Fruit fly (Drosophila melanogaster): Measurements from ENCODE around the gene del.
A peak's percentile ranks its signal among the peaks of the same experiment; 100 is the strongest.

The del gene

dm6 chr2L:21195331-21195730, 47.0 kb upstream of the del start (continued):
- 0 out of 2 replicates have a peak, but pooled peaks have one; percentile 12 for TF ChIP-seq CG9932 (GFP tag; IDR thresholded peaks at IDR 0.05)
- TF ChIP-seq ATbp (GFP tag; optimal IDR thresholded peaks at IDR 0.05) = no peak
- no peak for TF ChIP-seq CG10431 (GFP tag; optimal IDR thresholded peaks at IDR 0.05)
- no peak for TF ChIP-seq CG11247 (GFP tag; IDR thresholded peaks at IDR 0.05)
- TF ChIP-seq CG10959 (GFP tag; IDR thresholded peaks at IDR 0.05) = no peak
- TF ChIP-seq CG6765 (GFP tag; optimal IDR thresholded peaks at IDR 0.05) = no peak
- peak; percentile 63 for TF ChIP-seq lab (GFP tag; optimal IDR thresholded peaks at IDR 0.05)
- no peak for TF ChIP-seq CG16863 (GFP tag; optimal IDR thresholded peaks at IDR 0.05)
- TF ChIP-seq CG30403 (GFP tag; optimal IDR thresholded peaks at IDR 0.05) = peak; percentile 11
- no peak for TF ChIP-seq ac (GFP tag; optimal IDR thresholded peaks at IDR 0.05)
- TF ChIP-seq CG2712 (tag; optimal IDR thresholded peaks at IDR 0.05) = no peak
- TF ChIP-seq CG6272 (GFP tag; IDR thresholded peaks at IDR 0.05) = no peak
- no peak for TF ChIP-seq ssp (GFP tag; IDR thresholded peaks at IDR 0.05)
- peak; percentile 49 for TF ChIP-seq CG2678 (tag; optimal IDR thresholded peaks at IDR 0.05)
- TF ChIP-seq Hmx (GFP tag; optimal IDR thresholded peaks at IDR 0.05) = no peak
- no peak for TF ChIP-seq HLH3B (GFP tag; IDR thresholded peaks at IDR 0.05)
- no peak for TF ChIP-seq ara (GFP tag; IDR thresholded peaks at IDR 0.05)
- no peak for TF ChIP-seq CG2129 (GFP tag; IDR thresholded peaks at IDR 0.05; ENCODE audit: partially characterized antibody)
- TF ChIP-seq z (GFP tag; IDR thresholded peaks at IDR 0.05) = no peak
- TF ChIP-seq crp (GFP tag; optimal IDR thresholded peaks at IDR 0.05) = no peak
- no peak for TF ChIP-seq MBD-R2 (GFP tag; IDR thresholded peaks at IDR 0.05)
- TF ChIP-seq jumu (GFP tag; optimal IDR thresholded peaks at IDR 0.05) = no peak
- no peak for TF ChIP-seq zfh1 (GFP tag; IDR thresholded peaks at IDR 0.05)
- TF ChIP-seq MTF-1 (GFP tag; optimal IDR thresholded peaks at IDR 0.05; ENCODE audit: borderline replicate concordance) = no peak
- TF ChIP-seq CG9437 (GFP tag; optimal IDR thresholded peaks at IDR 0.05) = no peak
- no peak for TF ChIP-seq Antp (GFP tag; optimal IDR thresholded peaks at IDR 0.05)
- no peak for TF ChIP-seq Doc2 (GFP tag; IDR thresholded peaks at IDR 0.05)
- no peak for TF ChIP-seq tll (GFP tag; optimal IDR thresholded peaks at IDR 0.05)
- no peak for TF ChIP-seq Atf-2 (GFP tag; optimal IDR thresholded peaks at IDR 0.05)
- TF ChIP-seq CG10462 (GFP tag; optimal IDR thresholded peaks at IDR 0.05) = no peak
- TF ChIP-seq gem (tag; optimal IDR thresholded peaks at IDR 0.05) = peak; percentile 29
- no peak for TF ChIP-seq otp (GFP tag; IDR thresholded peaks at IDR 0.05)
- peak; percentile 31 for TF ChIP-seq CG3281 (GFP tag; optimal IDR thresholded peaks at IDR 0.05)
- TF ChIP-seq Hmr (GFP tag; optimal IDR thresholded peaks at IDR 0.05) = peak; percentile 18
- TF ChIP-seq ken (GFP tag; IDR thresholded peaks at IDR 0.05) = no peak
- TF ChIP-seq CG8944 (GFP tag; optimal IDR thresholded peaks at IDR 0.05) = no peak
- TF ChIP-seq CG17612 (GFP tag; IDR thresholded peaks at IDR 0.05) = no peak
- no peak for TF ChIP-seq Chrac-16 (GFP tag; optimal IDR thresholded peaks at IDR 0.05)
- peak; percentile 40 for TF ChIP-seq Fer3 (tag; optimal IDR thresholded peaks at IDR 0.05)
- no peak for TF ChIP-seq CG11398 (GFP tag; optimal IDR thresholded peaks at IDR 0.05)
- TF ChIP-seq CG4360 (GFP tag; IDR thresholded peaks at IDR 0.05) = no peak
- no peak for TF ChIP-seq Pdp1 (GFP tag; optimal IDR thresholded peaks at IDR 0.05)
- no peak for TF ChIP-seq fru (optimal IDR thresholded peaks at IDR 0.05)
- no peak for TF ChIP-seq CG15073 (GFP tag; optimal IDR thresholded peaks at IDR 0.05)
- no peak for TF ChIP-seq CG31365 (tag; optimal IDR thresholded peaks at IDR 0.05)
- no peak for TF ChIP-seq Myb (GFP tag; optimal IDR thresholded peaks at IDR 0.05)
- no peak for TF ChIP-seq tio (GFP tag; optimal IDR thresholded peaks at IDR 0.05)
- no peak for TF ChIP-seq en (GFP tag; optimal IDR thresholded peaks at IDR 0.05)
- TF ChIP-seq CG7271 (tag; optimal IDR thresholded peaks at IDR 0.05) = no peak
- peak; percentile 45 for TF ChIP-seq row (GFP tag; IDR thresholded peaks at IDR 0.05)
- TF ChIP-seq Ets97D (GFP tag; optimal IDR thresholded peaks at IDR 0.05) = no peak
- peak; percentile 36 for TF ChIP-seq Meics (GFP tag; optimal IDR thresholded peaks at IDR 0.05)
- no peak for TF ChIP-seq Oaz (GFP tag; IDR thresholded peaks at IDR 0.05)
